Worm (Caenorhabditis elegans): Measurements from ENCODE around the gene Y9C9A.8.

DNA sequence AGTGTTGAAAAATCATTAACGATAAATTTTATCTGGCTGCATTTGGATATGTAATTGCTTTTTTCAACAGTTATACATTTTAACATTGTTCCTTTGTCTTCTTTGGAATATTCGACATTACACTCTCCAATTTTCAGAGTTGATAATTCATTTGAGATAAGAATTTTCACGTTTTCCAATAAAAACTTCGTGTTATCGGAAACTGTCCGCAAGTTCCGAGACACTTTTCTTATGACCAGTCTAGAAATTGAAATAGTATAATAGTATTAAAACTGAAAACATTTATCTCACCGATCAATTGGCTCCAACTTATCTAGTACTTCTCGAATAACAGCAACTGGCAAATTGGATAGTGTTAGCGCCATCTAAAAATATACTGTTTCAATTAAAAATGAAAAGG, 7.5 kb downstream of the Y9C9A.8 start, which contains the start of gene fbxa-86:
- TF ChIP-seq dmd-4 (tag; optimal IDR thresholded peaks at IDR 0.05): no peak
- no peak for TF ChIP-seq mab-5 (tag; optimal IDR thresholded peaks at IDR 0.05)
- no peak for TF ChIP-seq nhr-129 (tag; optimal IDR thresholded peaks at IDR 0.05)

Measured in whole organism, L2 larva.